Worm (Caenorhabditis elegans) whole organism, young adult: ENCODE measurements around the gene his-59.

ENCODE experiments used
- B0019.2 ChIP-seq: fragments of 200-800 bp; sonication (Bioruptor generic); conservative IDR thresholded peaks from 2 replicates; pipeline ENCODE4 v1.3.6; 2022; ENCODE audit warnings: missing genetic modification reagents, missing genetic modification characterization, missing compliant biosample characterization
- B0336.3 ChIP-seq: fragments of 200-800 bp; sonication (Bioruptor generic); IDR thresholded peaks from 2 replicates; pipeline ENCODE4 v1.3.6; 2022; ENCODE audit warnings: missing genetic modification characterization, missing compliant biosample characterization
- C06A6.2 ChIP-seq: fragments of 200-800 bp; sonication (Bioruptor generic); conservative IDR thresholded peaks from 2 replicates; pipeline ENCODE4 v1.3.6; 2022; ENCODE audit warnings: missing genetic modification characterization, missing compliant biosample characterization
- F22D6.2 ChIP-seq: sonication (generic microtip); optimal IDR thresholded peaks from 2 replicates; lab custom pipeline; 2016; ENCODE audit warnings: mild to moderate bottlenecking, missing genetic modification characterization, missing compliant biosample characterization
- F23B12.7 ChIP-seq: sonication (generic microtip); optimal IDR thresholded peaks from 2 replicates; lab custom pipeline; 2017; ENCODE audit warnings: missing genetic modification characterization, mild to moderate bottlenecking, missing compliant biosample characterization, antibody characterized with exemption, moderate library complexity; ENCODE audit not compliant: insufficient read depth
- F37B4.10 ChIP-seq: fragments of 200-800 bp; sonication (Bioruptor generic); IDR thresholded peaks from 2 replicates; pipeline ENCODE4 v1.3.6; 2022; ENCODE audit warnings: missing genetic modification characterization, missing compliant biosample characterization
- F39B2.1 ChIP-seq: fragments of 200-800 bp; sonication (Bioruptor generic); IDR thresholded peaks from 2 replicates; pipeline ENCODE4 v1.3.6; 2022; ENCODE audit warnings: missing genetic modification reagents, missing genetic modification characterization, missing compliant biosample characterization
- F49E8.2 ChIP-seq: sonication (generic microtip); optimal IDR thresholded peaks from 3 replicates; lab custom pipeline; 2017; ENCODE audit warnings: missing genetic modification characterization, mild to moderate bottlenecking, missing compliant biosample characterization, antibody characterized with exemption, moderate library complexity; ENCODE audit not compliant: insufficient read depth
- F57A8.1 ChIP-seq: fragments of 200-800 bp; sonication (Bioruptor generic); optimal IDR thresholded peaks from 2 replicates; lab custom pipeline; 2018; ENCODE audit warnings: mild to moderate bottlenecking, missing genetic modification characterization, moderate library complexity, missing compliant biosample characterization
- F57C9.4 ChIP-seq: sonication (generic microtip); optimal IDR thresholded peaks from 2 replicates; lab custom pipeline; 2017; ENCODE audit warnings: mild to moderate bottlenecking, missing genetic modification characterization, missing compliant biosample characterization
- K11D2.4 ChIP-seq: fragments of 200-800 bp; sonication (Bioruptor generic); IDR thresholded peaks from 2 replicates; pipeline ENCODE4 v1.3.6; 2022; ENCODE audit warnings: missing genetic modification reagents, missing genetic modification characterization, missing compliant biosample characterization
- K12H6.12 ChIP-seq: fragments of 200-800 bp; sonication (Bioruptor generic); optimal IDR thresholded peaks from 2 replicates; lab custom pipeline; 2018; ENCODE audit warnings: mild to moderate bottlenecking, missing genetic modification characterization, missing compliant biosample characterization
- akir-1 ChIP-seq: fragments of 200-800 bp; sonication (Bioruptor generic); optimal IDR thresholded peaks from 2 replicates; lab custom pipeline; 2018; ENCODE audit warnings: mild to moderate bottlenecking, missing genetic modification characterization, moderate library complexity, missing compliant biosample characterization
- aptf-2 ChIP-seq: fragments of 200-800 bp; sonication (Bioruptor generic); conservative IDR thresholded peaks from 2 replicates; pipeline ENCODE4 v1.3.6; 2022; ENCODE audit warnings: missing genetic modification reagents, missing genetic modification characterization, missing compliant biosample characterization
- athp-1 ChIP-seq: sonication (generic microtip); optimal IDR thresholded peaks from 2 replicates; lab custom pipeline; 2017; ENCODE audit warnings: mild to moderate bottlenecking, missing genetic modification characterization, missing compliant biosample characterization
- bed-1 ChIP-seq: fragments of 200-800 bp; sonication (Bioruptor generic); IDR thresholded peaks from 2 replicates; pipeline ENCODE4 v1.3.6; 2022; ENCODE audit warnings: missing genetic modification reagents, missing genetic modification characterization, missing compliant biosample characterization
- ceh-58 ChIP-seq: fragments of 200-800 bp; sonication (Bioruptor generic); IDR thresholded peaks from 2 replicates; pipeline ENCODE4 v1.3.6; 2022; ENCODE audit warnings: missing genetic modification characterization, missing compliant biosample characterization
- ceh-79 ChIP-seq: sonication (generic microtip); optimal IDR thresholded peaks from 2 replicates; lab custom pipeline; 2017; ENCODE audit warnings: mild to moderate bottlenecking, missing genetic modification characterization, missing compliant biosample characterization
- chd-7 ChIP-seq: sonication (generic microtip); optimal IDR thresholded peaks from 2 replicates; lab custom pipeline; 2016; ENCODE audit warnings: mild to moderate bottlenecking, missing genetic modification characterization, moderate library complexity, missing compliant biosample characterization
- die-1 ChIP-seq: sonication (generic microtip); optimal IDR thresholded peaks from 2 replicates; lab custom pipeline; 2016; ENCODE audit warnings: missing genotype, mild to moderate bottlenecking, missing genetic modification characterization, missing compliant biosample characterization
- dpff-1 ChIP-seq: sonication (generic microtip); optimal IDR thresholded peaks from 2 replicates; lab custom pipeline; 2017; ENCODE audit warnings: mild to moderate bottlenecking, missing genetic modification characterization, missing compliant biosample characterization
- dpl-1 ChIP-seq: fragments of 150-350 bp; optimal IDR thresholded peaks from 2 replicates; lab custom pipeline; 2014; ENCODE audit warnings: missing biosample characterization, missing genetic modification reagents, missing genetic modification characterization
- egl-44 ChIP-seq: fragments of 200-800 bp; sonication (Bioruptor generic); IDR thresholded peaks from 2 replicates; pipeline ENCODE4 v1.3.6; 2022; ENCODE audit warnings: missing genetic modification reagents, missing genetic modification characterization, missing compliant biosample characterization
- ekl-4 ChIP-seq: fragments of 200-800 bp; sonication (Bioruptor generic); IDR thresholded peaks from 2 replicates; pipeline ENCODE4 v1.3.6; 2022; ENCODE audit warnings: missing genetic modification reagents, missing genetic modification characterization, missing compliant biosample characterization
- hlh-26 ChIP-seq: fragments of 200-800 bp; sonication (Bioruptor generic); conservative IDR thresholded peaks from 2 replicates; pipeline ENCODE4 v1.3.6; 2022; ENCODE audit warnings: missing genetic modification reagents, missing genetic modification characterization, missing compliant biosample characterization
- lsl-1 ChIP-seq: fragments of 200-800 bp; sonication (Bioruptor generic); optimal IDR thresholded peaks from 2 replicates; lab custom pipeline; 2018; ENCODE audit warnings: mild to moderate bottlenecking, missing genetic modification characterization, moderate library complexity, missing compliant biosample characterization
- lsy-27 ChIP-seq: sonication (generic microtip); optimal IDR thresholded peaks from 2 replicates; lab custom pipeline; 2017; ENCODE audit warnings: missing genetic modification characterization, mild to moderate bottlenecking, missing compliant biosample characterization, antibody characterized with exemption, missing genotype, borderline replicate concordance; ENCODE audit not compliant: insufficient read depth
- madf-3 ChIP-seq: fragments of 200-800 bp; sonication (Bioruptor generic); IDR thresholded peaks from 2 replicates; pipeline ENCODE4 v1.3.6; 2022; ENCODE audit warnings: missing genetic modification reagents, missing genetic modification characterization, missing compliant biosample characterization
- madf-6 ChIP-seq: fragments of 200-800 bp; sonication (Bioruptor generic); IDR thresholded peaks from 2 replicates; pipeline ENCODE4 v1.3.6; 2022; ENCODE audit warnings: missing genetic modification reagents, missing genetic modification characterization, missing compliant biosample characterization
- madf-8 ChIP-seq: fragments of 200-800 bp; sonication (Bioruptor generic); conservative IDR thresholded peaks from 2 replicates; pipeline ENCODE4 v1.3.6; 2022; ENCODE audit warnings: missing genetic modification reagents, missing genetic modification characterization, missing compliant biosample characterization
- mcd-1 ChIP-seq: fragments of 200-800 bp; sonication (Bioruptor generic); IDR thresholded peaks from 2 replicates; pipeline ENCODE4 v1.3.6; 2022; ENCODE audit warnings: missing genetic modification reagents, missing genetic modification characterization, missing compliant biosample characterization
- nhr-179 ChIP-seq: sonication (generic microtip); optimal IDR thresholded peaks from 2 replicates; lab custom pipeline; 2016; ENCODE audit warnings: mild to moderate bottlenecking, missing genetic modification characterization, missing compliant biosample characterization
- nhr-80 ChIP-seq: sonication (generic microtip); optimal IDR thresholded peaks from 2 replicates; lab custom pipeline; 2016; ENCODE audit warnings: missing genetic modification characterization, missing compliant biosample characterization
- nhr-90 ChIP-seq: sonication (generic microtip); optimal IDR thresholded peaks from 2 replicates; lab custom pipeline; 2016; ENCODE audit warnings: missing genotype, mild to moderate bottlenecking, missing genetic modification characterization, missing compliant biosample characterization
- pbrm-1 ChIP-seq: fragments of 200-800 bp; sonication (Bioruptor generic); IDR thresholded peaks from 2 replicates; pipeline ENCODE4 v1.3.6; 2022; ENCODE audit warnings: missing genetic modification reagents, missing genetic modification characterization, missing compliant biosample characterization
- pha-4 ChIP-seq: fragments of 150-350 bp; sonication (generic microtip); optimal IDR thresholded peaks from 2 replicates; lab custom pipeline; 2014; ENCODE audit warnings: missing biosample characterization, missing genetic modification reagents, missing genetic modification characterization
- snpc-4 ChIP-seq, 5 experiments: fragments of 150-350 bp in 1 of 5; sonication (generic microtip) in 4 of 5; optimal IDR thresholded peaks; 2 replicates each; lab custom pipeline; 2014 to 2018; ENCODE audit warnings: missing genetic modification characterization in 5 of 5, missing biosample characterization in 3 of 5, antibody characterized with exemption in 2 of 5, mild to moderate bottlenecking in 2 of 5, missing compliant biosample characterization in 2 of 5, missing genotype in 2 of 5, moderate library complexity in 2 of 5, missing genetic modification reagents in 1 of 5
- sptf-2 ChIP-seq: fragments of 200-800 bp; sonication (Bioruptor generic); optimal IDR thresholded peaks from 2 replicates; lab custom pipeline; 2018; ENCODE audit warnings: mild to moderate bottlenecking, missing genetic modification characterization, missing compliant biosample characterization
- tbp1 ChIP-seq: fragments of 200-800 bp; sonication (Bioruptor generic); optimal IDR thresholded peaks from 2 replicates; lab custom pipeline; 2018; ENCODE audit warnings: mild to moderate bottlenecking, missing genetic modification characterization, missing compliant biosample characterization
- tbx-9 ChIP-seq: sonication (generic microtip); optimal IDR thresholded peaks from 2 replicates; lab custom pipeline; 2016; ENCODE audit warnings: borderline replicate concordance, missing genetic modification characterization, inconsistent platforms, missing compliant biosample characterization
- zfh-2 ChIP-seq: fragments of 200-800 bp; sonication (Bioruptor generic); conservative IDR thresholded peaks from 2 replicates; pipeline ENCODE4 v1.3.6; 2022; ENCODE audit warnings: missing genetic modification reagents, missing genetic modification characterization, missing compliant biosample characterization
- zim-3 ChIP-seq: sonication (generic microtip); optimal IDR thresholded peaks from 2 replicates; lab custom pipeline; 2017; ENCODE audit warnings: mild to moderate bottlenecking, missing genetic modification characterization, moderate library complexity, missing compliant biosample characterization
- ztf-26 ChIP-seq: sonication (generic microtip); optimal IDR thresholded peaks from 2 replicates; lab custom pipeline; 2017; ENCODE audit warnings: missing genetic modification characterization, missing compliant biosample characterization
- ztf-28 ChIP-seq: fragments of 200-800 bp; sonication (Bioruptor generic); IDR thresholded peaks from 2 replicates; pipeline ENCODE4 v1.3.6; 2022; ENCODE audit warnings: missing genetic modification reagents, missing genetic modification characterization, missing compliant biosample characterization
- ztf-6 ChIP-seq: fragments of 200-800 bp; sonication (Bioruptor generic); IDR thresholded peaks from 2 replicates; pipeline ENCODE4 v1.3.6; 2022; ENCODE audit warnings: missing genetic modification reagents, missing genetic modification characterization, missing compliant biosample characterization

The his-59 gene

ce11 chrIV:7487554-7488456 lies at the start of gene his-59, which contains the start of gene his-60:
Gene his-59, plus strand, starts transcription at chrIV:7488249.
Gene his-60, minus strand, starts transcription at chrIV:7487992.
- TF ChIP-seq hlh-26 (GFP tag; lab: Robert Waterston, UW): no peak
- TF ChIP-seq F37B4.10 (GFP tag; lab: Robert Waterston, UW): peak; percentile 61; the same call in 1 of the 2 replicates
- peak; percentile 40; the same call in 1 of the 2 replicates for TF ChIP-seq mcd-1 (GFP tag; lab: Robert Waterston, UW)
- TF ChIP-seq ceh-58 (GFP tag; lab: Robert Waterston, UW): 0 out of 2 replicates have a peak, but pooled peaks have one; percentile 38
- peak; percentile 35 for TF ChIP-seq snpc-4 (GFP tag; optimal IDR thresholded peaks at IDR 0.05; lab: Kevin White, UChicago)
- TF ChIP-seq snpc-4 (tag; optimal IDR thresholded peaks at IDR 0.05; lab: Kevin White, UChicago): peak; percentile 4 to 64 (median 48)
- TF ChIP-seq bed-1 (GFP tag; lab: Robert Waterston, UW): no peak
- TF ChIP-seq nhr-179 (tag; lab: Kevin White, UChicago): no peak
- TF ChIP-seq F57A8.1 (GFP tag; lab: Kevin White, UChicago): peak; percentile 41
- TF ChIP-seq nhr-90 (tag; lab: Kevin White, UChicago): peak; percentile 51
- TF ChIP-seq B0336.3 (GFP tag; lab: Robert Waterston, UW): peak; percentile 77
- TF ChIP-seq pha-4 (tag; lab: Kevin White, UChicago): no peak
- TF ChIP-seq C06A6.2 (GFP tag; lab: Robert Waterston, UW): no peak
- no peak for TF ChIP-seq ztf-26 (tag; lab: Kevin White, UChicago)
- peak; percentile 69; the same call in 1 of the 2 replicates for TF ChIP-seq pbrm-1 (GFP tag; lab: Robert Waterston, UW)
- no peak for TF ChIP-seq ceh-79 (tag; lab: Kevin White, UChicago)
- TF ChIP-seq akir-1 (GFP tag; lab: Kevin White, UChicago): no peak
- TF ChIP-seq dpl-1: no peak
- TF ChIP-seq ztf-28: no peak
- peak; percentile 99 for TF ChIP-seq F39B2.1 (GFP tag; lab: Robert Waterston, UW)
- no peak for TF ChIP-seq K11D2.4 (GFP tag; lab: Robert Waterston, UW)
- TF ChIP-seq nhr-80 (tag; lab: Kevin White, UChicago): no peak
- peak; percentile 59 for TF ChIP-seq lsl-1 (GFP tag; lab: Kevin White, UChicago)
- peak; percentile 59 for TF ChIP-seq zim-3 (tag; lab: Kevin White, UChicago)
- TF ChIP-seq F23B12.7 (tag; lab: Kevin White, UChicago): no peak
- no peak for TF ChIP-seq B0019.2 (GFP tag; lab: Robert Waterston, UW)
- TF ChIP-seq K12H6.12 (tag; lab: Kevin White, UChicago): no peak
- no peak; the same call in 1 of the 2 replicates for TF ChIP-seq madf-8 (GFP tag; lab: Robert Waterston, UW)
- no peak for TF ChIP-seq lsy-27 (tag; lab: Kevin White, UChicago)
- TF ChIP-seq chd-7: no peak
- TF ChIP-seq madf-3 (GFP tag; lab: Robert Waterston, UW): peak; percentile 62; the same call in 1 of the 2 replicates
- peak; percentile 88 for TF ChIP-seq egl-44 (GFP tag; lab: Robert Waterston, UW)
- TF ChIP-seq athp-1: peak; percentile 48
- 0 out of 2 replicates have a peak, but pooled peaks have one; percentile 12 for TF ChIP-seq aptf-2 (GFP tag; lab: Robert Waterston, UW)
- peak; percentile 64; the same call in 1 of the 2 replicates for TF ChIP-seq ekl-4 (GFP tag; lab: Robert Waterston, UW)
- no peak for TF ChIP-seq ztf-6 (GFP tag; lab: Robert Waterston, UW)
- TF ChIP-seq F49E8.2 (tag; lab: Kevin White, UChicago): peak; percentile 91
- TF ChIP-seq dpff-1: no peak
- no peak for TF ChIP-seq sptf-2 (GFP tag; lab: Kevin White, UChicago)
- peak; percentile 67 for TF ChIP-seq tbp1
- TF ChIP-seq tbx-9 (tag; lab: Kevin White, UChicago): no peak
- TF ChIP-seq madf-6: peak; percentile 72
- TF ChIP-seq F57C9.4 (tag; lab: Kevin White, UChicago): no peak
- TF ChIP-seq zfh-2 (GFP tag; lab: Robert Waterston, UW): no peak; the same call in 1 of the 2 replicates
- TF ChIP-seq F22D6.2 (tag; lab: Kevin White, UChicago): no peak
- peak; percentile 43 for TF ChIP-seq die-1 (tag; lab: Kevin White, UChicago)
